Worm (Caenorhabditis elegans) whole organism, L1 larva: ENCODE data around the gene ZK185.2.

Experiments used
- C04F5.9 ChIP-seq: sonication (generic microtip); optimal IDR thresholded peaks from 2 replicates; lab custom pipeline; 2016; ENCODE audit warnings: missing genetic modification characterization, missing compliant biosample characterization
- Y116A8C.19 ChIP-seq: sonication (generic microtip); optimal IDR thresholded peaks from 2 replicates; lab custom pipeline; 2016; ENCODE audit warnings: missing compliant biosample characterization, missing genetic modification characterization, borderline replicate concordance
- ama-1 ChIP-seq: fragments of 150-350 bp; optimal IDR thresholded peaks from 2 replicates; lab custom pipeline; 2014
- ceh-88 ChIP-seq: fragments of 200-800 bp; sonication (Bioruptor generic); IDR thresholded peaks from 2 replicates; pipeline ENCODE4 v1.3.6; 2022; ENCODE audit warnings: missing genetic modification characterization, missing compliant biosample characterization
- ceh-90 ChIP-seq: sonication (generic microtip); optimal IDR thresholded peaks from 2 replicates; lab custom pipeline; 2016; ENCODE audit warnings: missing genetic modification characterization, missing compliant biosample characterization
- dsc-1 ChIP-seq: sonication (generic microtip); optimal IDR thresholded peaks from 2 replicates; lab custom pipeline; 2016; ENCODE audit warnings: mild to moderate bottlenecking, missing genetic modification characterization, missing compliant biosample characterization
- efl-1 ChIP-seq, 4 experiments: fragments of 150-350 bp; optimal IDR thresholded peaks in 3 of 4; peaks in 1 of 4; 1 replicate in 1 of 4; 2 replicates in 3 of 4; lab custom pipeline; 2014; ENCODE audit warnings: missing biosample characterization in 2 of 4, missing genetic modification characterization in 2 of 4, missing genetic modification reagents in 2 of 4
- egl-13 ChIP-seq: sonication (generic microtip); optimal IDR thresholded peaks from 2 replicates; lab custom pipeline; 2016; ENCODE audit warnings: missing genotype, missing genetic modification reagents, missing genetic modification characterization, missing compliant biosample characterization
- ets-5 ChIP-seq: fragments of 200-800 bp; sonication (Bioruptor generic); IDR thresholded peaks from 2 replicates; pipeline ENCODE4 v1.3.6; 2022; ENCODE audit warnings: missing genetic modification characterization, missing compliant biosample characterization
- fos-1 ChIP-seq: fragments of 150-350 bp; optimal IDR thresholded peaks from 2 replicates; lab custom pipeline; 2014; ENCODE audit warnings: missing biosample characterization, missing genetic modification characterization
- grh-1 ChIP-seq: fragments of 200-800 bp; sonication (Bioruptor generic); IDR thresholded peaks from 2 replicates; pipeline ENCODE4 v1.3.6; 2022; ENCODE audit warnings: missing genetic modification reagents, missing genetic modification characterization, missing compliant biosample characterization
- hlh-4 ChIP-seq: sonication (generic microtip); optimal IDR thresholded peaks from 2 replicates; lab custom pipeline; 2016; ENCODE audit warnings: mild to moderate bottlenecking, missing genetic modification characterization, missing compliant biosample characterization
- hpl-2 ChIP-seq: fragments of 150-350 bp; optimal IDR thresholded peaks from 2 replicates; lab custom pipeline; 2014; ENCODE audit warnings: missing biosample characterization, missing genetic modification reagents, missing genetic modification characterization
- isw-1 ChIP-seq: fragments of 200-800 bp; sonication (Bioruptor generic); IDR thresholded peaks from 2 replicates; pipeline ENCODE4 v1.3.6; 2022; ENCODE audit warnings: missing genetic modification characterization, missing compliant biosample characterization
- lin-13 ChIP-seq: fragments of 150-350 bp; optimal IDR thresholded peaks from 2 replicates; lab custom pipeline; 2014; ENCODE audit warnings: missing biosample characterization, missing genetic modification reagents, missing genetic modification characterization
- lin-35 ChIP-seq, 2 experiments: fragments of 150-350 bp; optimal IDR thresholded peaks; 2 replicates each; lab custom pipeline; 2014; ENCODE audit warnings: missing biosample characterization in 2 of 2, missing genetic modification characterization in 2 of 2, missing genetic modification reagents in 2 of 2
- mab-9 ChIP-seq: fragments of 200-800 bp; sonication (Bioruptor generic); IDR thresholded peaks from 2 replicates; pipeline ENCODE4 v1.3.6; 2022; ENCODE audit warnings: missing genetic modification reagents, missing genetic modification characterization, missing compliant biosample characterization
- mdl-1 ChIP-seq, 2 experiments: fragments of 150-350 bp; optimal IDR thresholded peaks; 2 replicates each; lab custom pipeline; 2014 to 2017; ENCODE audit warnings: missing biosample characterization in 2 of 2, missing genetic modification characterization in 2 of 2, inconsistent platforms in 1 of 2
- mef-2 ChIP-seq: fragments of 150-350 bp; optimal IDR thresholded peaks from 2 replicates; lab custom pipeline; 2014; ENCODE audit warnings: missing biosample characterization, missing genetic modification characterization
- nhr-12 ChIP-seq: sonication (generic microtip); optimal IDR thresholded peaks from 2 replicates; lab custom pipeline; 2017; ENCODE audit warnings: missing biosample characterization, missing genetic modification characterization
- nhr-19 ChIP-seq: fragments of 200-800 bp; sonication (Bioruptor generic); conservative IDR thresholded peaks from 2 replicates; pipeline ENCODE4 v1.3.6; 2022; ENCODE audit warnings: missing genetic modification characterization, missing compliant biosample characterization
- nhr-237 ChIP-seq: fragments of 150-350 bp; optimal IDR thresholded peaks from 2 replicates; lab custom pipeline; 2014; ENCODE audit warnings: missing biosample characterization, missing genetic modification characterization
- nhr-28 ChIP-seq: fragments of 150-350 bp; optimal IDR thresholded peaks from 2 replicates; lab custom pipeline; 2014; ENCODE audit warnings: missing biosample characterization, missing genetic modification characterization
- nhr-47 ChIP-seq: sonication (generic microtip); optimal IDR thresholded peaks from 2 replicates; lab custom pipeline; 2016; ENCODE audit warnings: mild to moderate bottlenecking, missing genetic modification characterization, moderate library complexity, missing compliant biosample characterization
- nhr-76 ChIP-seq: sonication (generic microtip); optimal IDR thresholded peaks from 2 replicates; lab custom pipeline; 2017; ENCODE audit warnings: missing biosample characterization, missing genetic modification characterization
- nhr-85 ChIP-seq: sonication (generic microtip); peaks from one replicate; lab custom pipeline; 2016; ENCODE audit warnings: missing genetic modification characterization, inconsistent platforms, missing compliant biosample characterization
- nhr-90 ChIP-seq: sonication (generic microtip); optimal IDR thresholded peaks from 2 replicates; lab custom pipeline; 2016; ENCODE audit warnings: mild to moderate bottlenecking, missing genetic modification characterization, missing compliant biosample characterization; ENCODE audit not compliant: poor library complexity
- pax-3 ChIP-seq: fragments of 200-800 bp; sonication (Bioruptor generic); optimal IDR thresholded peaks from 2 replicates; lab custom pipeline; 2018; ENCODE audit warnings: mild to moderate bottlenecking, missing genetic modification characterization, moderate library complexity, missing compliant biosample characterization
- rnt-1 ChIP-seq: sonication (generic microtip); optimal IDR thresholded peaks from 2 replicates; lab custom pipeline; 2016; ENCODE audit warnings: mild to moderate bottlenecking, missing genetic modification characterization, moderate library complexity, missing compliant biosample characterization
- skn-1 ChIP-seq: fragments of 150-350 bp; optimal IDR thresholded peaks from 2 replicates; lab custom pipeline; 2014; ENCODE audit warnings: missing biosample characterization, missing genetic modification characterization
- sptf-1 ChIP-seq: fragments of 150-350 bp; optimal IDR thresholded peaks from 2 replicates; lab custom pipeline; 2014; ENCODE audit warnings: missing biosample characterization, missing genetic modification characterization
- sup-37 ChIP-seq: fragments of 200-800 bp; sonication (Bioruptor generic); optimal IDR thresholded peaks from 2 replicates; lab custom pipeline; 2018; ENCODE audit warnings: mild to moderate bottlenecking, missing genetic modification characterization, missing compliant biosample characterization
- unc-30 ChIP-seq: sonication (generic microtip); optimal IDR thresholded peaks from 2 replicates; lab custom pipeline; 2017; ENCODE audit warnings: missing biosample characterization, missing genetic modification characterization
- unc-86 ChIP-seq: sonication (generic microtip); optimal IDR thresholded peaks from 2 replicates; lab custom pipeline; 2016; ENCODE audit warnings: missing genetic modification characterization, missing compliant biosample characterization
- xbp-1 ChIP-seq: sonication (generic microtip); optimal IDR thresholded peaks from 2 replicates; lab custom pipeline; 2016; ENCODE audit warnings: missing genetic modification characterization, missing compliant biosample characterization
- zip-4 ChIP-seq: fragments of 200-800 bp; sonication (Bioruptor generic); optimal IDR thresholded peaks from 2 replicates; lab custom pipeline; 2018; ENCODE audit warnings: mild to moderate bottlenecking, missing genetic modification characterization, moderate library complexity, missing compliant biosample characterization
- ztf-11 ChIP-seq, 2 experiments: sonication (generic microtip); optimal IDR thresholded peaks; 2 replicates each; lab custom pipeline; 2016 to 2017; ENCODE audit warnings: missing genetic modification characterization in 2 of 2, missing biosample characterization in 1 of 2, missing compliant biosample characterization in 1 of 2
- ztf-4 ChIP-seq: fragments of 150-350 bp; optimal IDR thresholded peaks from 2 replicates; lab custom pipeline; 2014; ENCODE audit warnings: missing biosample characterization, missing genetic modification characterization

ZK185.2 gene

DNA sequence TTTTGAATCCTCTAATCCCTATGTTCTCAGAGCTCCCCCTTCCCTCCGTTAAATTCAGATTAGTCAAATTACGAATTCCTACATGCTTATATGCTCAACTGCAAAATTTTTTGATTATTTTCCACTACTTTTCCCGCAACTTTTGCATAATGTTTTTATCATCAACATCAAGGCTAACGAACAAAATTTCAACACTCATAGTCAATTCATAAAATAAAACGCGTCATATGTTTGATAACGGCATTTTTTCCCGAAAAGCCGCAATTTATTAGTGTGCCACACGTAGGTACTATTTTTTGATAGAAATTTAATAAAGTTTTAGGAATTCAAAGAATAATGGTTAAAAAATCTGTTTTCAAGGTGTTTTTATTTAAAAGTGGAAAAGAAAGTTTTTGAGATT is 22.8 kb downstream of the ZK185.2 start:
- TF ChIP-seq ztf-11 (tag; optimal IDR thresholded peaks at IDR 0.05; lab: Kevin White, UChicago) (no peak), xbp-1 (tag; lab: Kevin White, UChicago) (no peak), nhr-12 (tag; lab: Kevin White, UChicago) (no peak), Y116A8C.19 (tag; lab: Kevin White, UChicago) (no peak), zip-4 (GFP tag; lab: Kevin White, UChicago) (no peak), nhr-76 (no peak), C04F5.9 (tag; lab: Kevin White, UChicago) (no peak), fos-1 (tag; lab: Kevin White, UChicago) (no peak), nhr-28 (tag; lab: Kevin White, UChicago) (no peak), pax-3 (no peak), mdl-1 (tag; optimal IDR thresholded peaks at IDR 0.05; lab: Kevin White, UChicago) (no peak), nhr-47 (no peak), ets-5 (GFP tag; lab: Robert Waterston, UW) (no peak), nhr-237 (tag; lab: Kevin White, UChicago) (no peak), hlh-4 (no peak), nhr-90 (tag; lab: Kevin White, UChicago) (no peak), ztf-4 (tag; lab: Kevin White, UChicago) (no peak), dsc-1 (tag; lab: Kevin White, UChicago) (no peak)

DNA sequence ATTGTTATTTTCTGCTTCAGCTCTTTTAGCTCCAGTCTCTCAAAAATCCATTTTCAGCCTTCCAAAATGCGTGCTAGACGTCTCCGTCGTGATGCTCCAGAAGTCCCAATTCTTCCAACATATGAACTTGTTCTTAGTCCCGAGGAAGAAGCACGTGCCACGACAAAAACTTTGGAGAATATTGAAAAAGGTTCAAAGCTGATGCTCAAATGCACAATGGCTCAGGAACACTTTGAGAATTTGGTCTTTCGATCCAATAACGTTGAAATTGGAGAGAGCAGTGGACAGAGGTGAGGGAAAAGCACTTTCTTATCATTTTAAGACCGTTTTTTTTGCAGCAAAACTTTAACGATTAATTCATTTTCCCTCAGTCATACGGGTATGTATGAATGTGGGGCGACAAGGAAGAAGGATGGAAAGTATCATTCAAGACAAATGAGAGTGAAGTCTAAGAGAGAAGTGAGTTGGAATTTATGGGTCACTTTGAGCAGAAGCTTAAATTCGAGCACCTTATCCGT is 26.3 kb downstream of the ZK185.2 start, which contains the start of gene igeg-1:
TSS of gene igeg-1 (plus strand) at position 51 of the 518 bp plus-strand sequence.
- TF ChIP-seq ceh-88 (GFP tag; lab: Robert Waterston, UW) (no peak), rnt-1 (no peak), efl-1 (optimal IDR thresholded peaks at IDR 0.05; lab: Kevin White, UChicago) (no peak), efl-1 (GFP tag; optimal IDR thresholded peaks at IDR 0.05 in 1 of 2; lab: Kevin White, UChicago) (peak in 1 of 2 experiments; percentile 28), unc-30 (tag; lab: Kevin White, UChicago) (no peak), mef-2 (no peak)

ce11 chrIV:4564541-4564940 is 28.2 kb downstream of the ZK185.2 start:
- no peak for TF ChIP-seq grh-1 (GFP tag; lab: Robert Waterston, UW)
- TF ChIP-seq egl-13 (tag; lab: Kevin White, UChicago): no peak
- TF ChIP-seq nhr-85 (tag; lab: Kevin White, UChicago): peak; percentile 44

- TF ChIP-seq mab-9 (no peak), nhr-47 (no peak), skn-1 (no peak), hpl-2 (GFP tag; lab: Kevin White, UChicago) (no peak), isw-1 (GFP tag; lab: Robert Waterston, UW) (no peak), egl-13 (tag; lab: Kevin White, UChicago) (no peak), nhr-19 (GFP tag; lab: Robert Waterston, UW) (no peak), ama-1 (lab: Kevin White, UChicago) (no peak), grh-1 (GFP tag; lab: Robert Waterston, UW) (no peak), unc-86 (tag; lab: Kevin White, UChicago) (no peak), lin-35 (GFP tag; optimal IDR thresholded peaks at IDR 0.05; lab: Kevin White, UChicago) (no peak), sptf-1 (tag; lab: Kevin White, UChicago) (no peak), ceh-90 (tag; lab: Kevin White, UChicago) (no peak), nhr-90 (tag; lab: Kevin White, UChicago) (no peak), sup-37 (no peak), lin-13 (GFP tag; lab: Kevin White, UChicago) (no peak)
- TF ChIP-seq, all 84 proteins: peak for 0
These were observed 29.5 kb downstream of the ZK185.2 start for ce11 chrIV:4565882-4566281.
